Worm (Caenorhabditis elegans): ENCODE measurements around the gene F07G6.2.
"Not testable (repeated sequence)": the region's sequence is repeated elsewhere in the genome, so short reads cannot be mapped to it uniquely, and the experiment has no call there.

The F07G6.2 gene

ce11 chrX:1720359-1720758, 6.8 kb upstream of the F07G6.2 start, which contains the start of gene F07G6.8:
TSS of gene F07G6.8 (minus strand) at chrX:1720459.
- TF ChIP-seq C34F6.9 (tag; optimal IDR thresholded peaks at IDR 0.05) (no peak), ztf-1 (GFP tag; conservative IDR thresholded peaks at IDR 0.05) (no peak), unc-55 (GFP tag; optimal IDR thresholded peaks at IDR 0.05) (no peak), egl-27 (tag; optimal IDR thresholded peaks at IDR 0.05) (no peak), nhr-25 (tag; optimal IDR thresholded peaks at IDR 0.05) (no peak), elt-3 (tag; optimal IDR thresholded peaks at IDR 0.05) (no peak), sma-3 (GFP tag; optimal IDR thresholded peaks at IDR 0.05) (no peak), gmeb-1 (tag; optimal IDR thresholded peaks at IDR 0.05) (no peak), peb-1 (tag; optimal IDR thresholded peaks at IDR 0.05) (no peak), mbf-1 (tag; optimal IDR thresholded peaks at IDR 0.05) (no peak), ceh-16 (tag; optimal IDR thresholded peaks at IDR 0.05) (no peak), ZK546.5 (tag; optimal IDR thresholded peaks at IDR 0.05) (no peak)

ce11 chrX:1729558-1729957, 2.4 kb downstream of the F07G6.2 start, which contains the start of gene dgn-3:
TSS of gene dgn-3 (plus strand) at chrX:1729858.
- no peak for TF ChIP-seq ZK546.5 (tag; optimal IDR thresholded peaks at IDR 0.05)
- TF ChIP-seq snpc-4 (tag; optimal IDR thresholded peaks at IDR 0.05), result no peak
- TF ChIP-seq elt-3 (tag; optimal IDR thresholded peaks at IDR 0.05), result no peak
- TF ChIP-seq C34F6.9 (tag; optimal IDR thresholded peaks at IDR 0.05), result no peak
- no peak for TF ChIP-seq nhr-10 (tag; optimal IDR thresholded peaks at IDR 0.05)
- no peak for TF ChIP-seq sem-4 (tag; optimal IDR thresholded peaks at IDR 0.05)
- no peak for TF ChIP-seq blmp-1 (tag; optimal IDR thresholded peaks at IDR 0.05; ENCODE audit: insufficient read depth)
- no peak for TF ChIP-seq crh-2 (tag; optimal IDR thresholded peaks at IDR 0.05)

ce11 chrX:1735941-1736340, 8.8 kb downstream of the F07G6.2 start, which contains the start of gene F07G6.12:
TSS of gene F07G6.12 (plus strand) at chrX:1736241.
- TF ChIP-seq ztf-1 (GFP tag; conservative IDR thresholded peaks at IDR 0.05) (no peak), nhr-77 (tag; optimal IDR thresholded peaks at IDR 0.05) (no peak), C34F6.9 (tag; optimal IDR thresholded peaks at IDR 0.05) (no peak), ama-1 (optimal IDR thresholded peaks at IDR 0.05) (no peak), nhr-6 (tag; optimal IDR thresholded peaks at IDR 0.05) (no peak), unc-55 (GFP tag; optimal IDR thresholded peaks at IDR 0.05) (no peak), R02D3.7 (tag; optimal IDR thresholded peaks at IDR 0.05) (no peak), nhr-21 (tag; optimal IDR thresholded peaks at IDR 0.05) (no peak), sma-9 (GFP tag; optimal IDR thresholded peaks at IDR 0.05) (no peak), sma-9 (tag; optimal IDR thresholded peaks at IDR 0.05) (no peak), nhr-11 (tag; optimal IDR thresholded peaks at IDR 0.05) (no peak), sma-3 (GFP tag; optimal IDR thresholded peaks at IDR 0.05) (no peak), unc-62 (GFP tag; optimal IDR thresholded peaks at IDR 0.05) (no peak), lin-39 (tag; optimal IDR thresholded peaks at IDR 0.05) (no peak), mbf-1 (tag; optimal IDR thresholded peaks at IDR 0.05) (no peak), lin-13 (GFP tag; optimal IDR thresholded peaks at IDR 0.05) (no peak)

ce11 chrX:1737606-1738005, 10.4 kb downstream of the F07G6.2 start, which contains the start of gene F07G6.10:
TSS of gene F07G6.10 (plus strand) at chrX:1737906.
- TF ChIP-seq nhr-6 (tag; optimal IDR thresholded peaks at IDR 0.05) (no peak), lin-11 (tag; optimal IDR thresholded peaks at IDR 0.05) (no peak), mbf-1 (tag; optimal IDR thresholded peaks at IDR 0.05) (no peak), nhr-21 (tag; optimal IDR thresholded peaks at IDR 0.05) (no peak), gmeb-1 (tag; optimal IDR thresholded peaks at IDR 0.05) (no peak), ztf-11 (tag; optimal IDR thresholded peaks at IDR 0.05) (no peak), lsy-2 (tag; optimal IDR thresholded peaks at IDR 0.05) (no peak), nhr-11 (tag; optimal IDR thresholded peaks at IDR 0.05) (no peak), egl-27 (tag; optimal IDR thresholded peaks at IDR 0.05) (no peak), zag-1 (tag; optimal IDR thresholded peaks at IDR 0.05) (no peak), nhr-25 (tag; optimal IDR thresholded peaks at IDR 0.05) (no peak)

- not testable (repeated sequence) for TF ChIP-seq snpc-4, skn-1, sem-4 (tag; optimal IDR thresholded peaks at IDR 0.05)
These were observed 15.4 kb downstream of the F07G6.2 start, which contains the start of gene Y75D11A.2 for ce11 chrX:1742530-1742929. TSS of gene Y75D11A.2 (plus strand) at chrX:1742830.

ce11 chrX:1746117-1746516, 19.0 kb downstream of the F07G6.2 start, which contains the start of gene Y75D11A.3:
TSS of gene Y75D11A.3 (minus strand) at chrX:1746217.
- not testable (repeated sequence) for TF ChIP-seq C34F6.9, lin-11, nhr-25 (tag; optimal IDR thresholded peaks at IDR 0.05)
